Worm (Caenorhabditis elegans): Measurements from ENCODE around the gene Y69H2.15.

Y69H2.15 gene

ce11 chrV:18639601-18640354 lies 13.1 kb upstream of the Y69H2.15 start, which contains the start of gene egas-1:
Gene egas-1 (plus strand): TSS chrV:18640304.
- no peak for TF ChIP-seq hlh-1 (tag; optimal IDR thresholded peaks at IDR 0.05)
- TF ChIP-seq nhr-76 (tag; optimal IDR thresholded peaks at IDR 0.05) = no peak
- TF ChIP-seq nhr-12 (tag; optimal IDR thresholded peaks at IDR 0.05) = no peak

ce11 chrV:18639074-18639473 lies 12.4 kb upstream of the Y69H2.15 start:
- TF ChIP-seq lin-32 (GFP tag; optimal IDR thresholded peaks at IDR 0.05) = no peak
- peak; percentile 34 for TF ChIP-seq sptf-1 (tag; optimal IDR thresholded peaks at IDR 0.05)

ce11 chrV:18638367-18638873 lies 11.8 kb upstream of the Y69H2.15 start, which contains the start of gene col-42:
Gene col-42 (plus strand): TSS chrV:18638484.
- TF ChIP-seq elt-1 (tag; optimal IDR thresholded peaks at IDR 0.05; ENCODE audit: borderline replicate concordance, insufficient read depth) (no peak), snpc-4 (tag; optimal IDR thresholded peaks at IDR 0.05) (no peak), ham-2 (GFP tag; optimal IDR thresholded peaks at IDR 0.05) (no peak), mab-5 (tag; optimal IDR thresholded peaks at IDR 0.05) (no peak), unc-39 (tag; optimal IDR thresholded peaks at IDR 0.05) (no peak), bed-3 (GFP tag; optimal IDR thresholded peaks at IDR 0.05) (no peak), pha-4 (tag; optimal IDR thresholded peaks at IDR 0.05) (no peak), nhr-28 (tag; optimal IDR thresholded peaks at IDR 0.05) (no peak)

ce11 chrV:18637544-18638366 lies 11.1 kb upstream of the Y69H2.15 start:
- TF ChIP-seq ham-2 (GFP tag; optimal IDR thresholded peaks at IDR 0.05) (peak; percentile 57), snpc-4 (tag; optimal IDR thresholded peaks at IDR 0.05) (no peak)

- TF ChIP-seq ces-1 (GFP tag; optimal IDR thresholded peaks at IDR 0.05) (no peak), lin-32 (GFP tag; optimal IDR thresholded peaks at IDR 0.05) (no peak), bed-3 (GFP tag; optimal IDR thresholded peaks at IDR 0.05) (no peak), lin-13 (tag; optimal IDR thresholded peaks at IDR 0.05) (no peak), nhr-76 (tag; optimal IDR thresholded peaks at IDR 0.05) (no peak), unc-39 (tag; optimal IDR thresholded peaks at IDR 0.05) (no peak), unc-120 (tag; optimal IDR thresholded peaks at IDR 0.05; ENCODE audit: poor library complexity, severe bottlenecking) (no peak), ceh-43 (GFP tag; optimal IDR thresholded peaks at IDR 0.05) (no peak), tbx-8 (GFP tag; optimal IDR thresholded peaks at IDR 0.05) (no peak), ham-2 (GFP tag; optimal IDR thresholded peaks at IDR 0.05) (no peak), nhr-2 (tag; optimal IDR thresholded peaks at IDR 0.05) (no peak), nhr-12 (tag; optimal IDR thresholded peaks at IDR 0.05) (no peak), mls-2 (tag; optimal IDR thresholded peaks at IDR 0.05) (no peak), elt-3 (tag; optimal IDR thresholded peaks at IDR 0.05) (no peak), hlh-1 (tag; optimal IDR thresholded peaks at IDR 0.05) (no peak), nhr-237 (tag; optimal IDR thresholded peaks at IDR 0.05) (no peak), elt-1 (tag; optimal IDR thresholded peaks at IDR 0.05; ENCODE audit: borderline replicate concordance, insufficient read depth) (no peak), mep-1 (tag; optimal IDR thresholded peaks at IDR 0.05) (no peak), M03D4.4 (tag; optimal IDR thresholded peaks at IDR 0.05) (no peak), nhr-28 (tag; optimal IDR thresholded peaks at IDR 0.05) (no peak)
Measured at ce11 chrV:18636248-18636647, 9.6 kb upstream of the Y69H2.15 start, which contains the start of gene egas-3. Gene egas-3 (minus strand): TSS chrV:18636348.

- no peak for TF ChIP-seq nhr-12 (tag; optimal IDR thresholded peaks at IDR 0.05)
- no peak for TF ChIP-seq lsy-2 (tag; optimal IDR thresholded peaks at IDR 0.05)
Measured at ce11 chrV:18631966-18632531, 5.4 kb upstream of the Y69H2.15 start.

Data from whole organism, mixed stage, embryonic.